Worm (Caenorhabditis elegans): ENCODE measurements around the gene prmt-5.

Gene prmt-5

ce11 chrIII:5230415-5230814, at the start of gene prmt-5:
prmt-5 (plus strand) TSS chrIII:5230555.
- TF ChIP-seq ceh-40 (GFP tag; IDR thresholded peaks at IDR 0.05) (no peak), nhr-27 (tag; optimal IDR thresholded peaks at IDR 0.05) (peak; percentile 73), Y95B8A.8 (GFP tag; IDR thresholded peaks at IDR 0.05) (peak; percentile 79; the same call in 1 of the 2 replicates), F37B4.10 (GFP tag; IDR thresholded peaks at IDR 0.05) (no peak), Y79H2A.3 (GFP tag; conservative IDR thresholded peaks at IDR 0.05) (0 out of 2 replicates have a peak, but pooled peaks have one; percentile 34), F10E7.11 (tag; optimal IDR thresholded peaks at IDR 0.05) (peak; percentile 83), tbx-9 (tag; optimal IDR thresholded peaks at IDR 0.05; ENCODE audit: borderline replicate concordance) (peak; percentile 26), pha-4 (tag; optimal IDR thresholded peaks at IDR 0.05) (no peak), ZK185.1 (tag; optimal IDR thresholded peaks at IDR 0.05; ENCODE audit: poor library complexity, severe bottlenecking) (peak; percentile 42), snpc-1.3 (tag; optimal IDR thresholded peaks at IDR 0.05; ENCODE audit: insufficient read depth) (peak; percentile 68), ztf-25 (GFP tag; IDR thresholded peaks at IDR 0.05) (no peak), B0336.3 (GFP tag; IDR thresholded peaks at IDR 0.05) (peak; percentile 96), die-1 (tag; optimal IDR thresholded peaks at IDR 0.05) (peak; percentile 10), madf-10 (tag; optimal IDR thresholded peaks at IDR 0.05) (peak; percentile 48), ceh-100 (GFP tag; IDR thresholded peaks at IDR 0.05) (peak; percentile 56), zim-3 (tag; optimal IDR thresholded peaks at IDR 0.05) (peak; percentile 91), B0035.1 (tag; optimal IDR thresholded peaks at IDR 0.05) (peak; percentile 76), T26A5.8 (tag; optimal IDR thresholded peaks at IDR 0.05) (peak; percentile 36), attf-6 (GFP tag; IDR thresholded peaks at IDR 0.05) (peak; percentile 75; the same call in 1 of the 2 replicates), ztf-26 (tag; optimal IDR thresholded peaks at IDR 0.05) (peak; percentile 61), nfyb-1 (GFP tag; IDR thresholded peaks at IDR 0.05) (peak; percentile 91), ets-4 (GFP tag; optimal IDR thresholded peaks at IDR 0.05) (peak; percentile 9), ekl-4 (GFP tag; IDR thresholded peaks at IDR 0.05) (peak; percentile 87), cebp-2 (GFP tag; IDR thresholded peaks at IDR 0.05) (peak; percentile 72; the same call in 1 of the 2 replicates), hlh-26 (GFP tag; conservative IDR thresholded peaks at IDR 0.05) (no peak), repo-1 (tag; optimal IDR thresholded peaks at IDR 0.05) (peak; percentile 95), B0019.2 (GFP tag; conservative IDR thresholded peaks at IDR 0.05) (no peak), F57C9.4 (tag; optimal IDR thresholded peaks at IDR 0.05) (peak; percentile 96), lin-26 (GFP tag; IDR thresholded peaks at IDR 0.05) (0 out of 2 replicates have a peak, but pooled peaks have one; percentile 53), hmg-1.2 (GFP tag; IDR thresholded peaks at IDR 0.05) (peak; percentile 44; the same call in 1 of the 2 replicates), mcd-1 (GFP tag; IDR thresholded peaks at IDR 0.05) (peak; percentile 64), nhr-120 (GFP tag; IDR thresholded peaks at IDR 0.05) (no peak), madf-3 (GFP tag; IDR thresholded peaks at IDR 0.05) (peak; percentile 80; the same call in 1 of the 2 replicates), nfya-2 (GFP tag; IDR thresholded peaks at IDR 0.05) (peak; percentile 37; the same call in 1 of the 2 replicates), Y53G8AR.9 (GFP tag; conservative IDR thresholded peaks at IDR 0.05) (peak; percentile 85), Y67H2A.10 (GFP tag; conservative IDR thresholded peaks at IDR 0.05) (no peak), tbp1 (GFP tag; optimal IDR thresholded peaks at IDR 0.05) (peak; percentile 52), lin-35 (GFP tag; optimal IDR thresholded peaks at IDR 0.05) (peak in 1 of 3 experiments; percentile 22), F39B2.1 (GFP tag; IDR thresholded peaks at IDR 0.05) (peak; percentile 64; the same call in 1 of the 2 replicates), ceh-27 (GFP tag; optimal IDR thresholded peaks at IDR 0.05) (peak; percentile 12), somi-1 (GFP tag; optimal IDR thresholded peaks at IDR 0.05) (peak; percentile 20), mel-28 (tag; optimal IDR thresholded peaks at IDR 0.05; ENCODE audit: borderline replicate concordance) (no peak), ztf-18 (tag; optimal IDR thresholded peaks at IDR 0.05) (peak; percentile 40), snpc-4 (GFP tag; optimal IDR thresholded peaks at IDR 0.05) (no peak), snpc-4 (tag; optimal IDR thresholded peaks at IDR 0.05) (peak in 2 of 4 experiments; percentile 28 to 48), dpff-1 (tag; optimal IDR thresholded peaks at IDR 0.05) (peak; percentile 95), unc-130 (GFP tag; optimal IDR thresholded peaks at IDR 0.05) (peak; percentile 67), F33H1.4 (GFP tag; IDR thresholded peaks at IDR 0.05) (peak; percentile 27; the same call in 1 of the 2 replicates)
